Fruit fly (Drosophila melanogaster) whole organism, embryonic: ENCODE measurements around the gene lqfR.
A peak's percentile ranks its signal among the peaks of the same experiment; 100 is the strongest.

Source experiments
- Abd-B ChIP-seq: fragments of 200-800 bp; sonication (Bioruptor generic); optimal IDR thresholded peaks from 2 replicates; lab custom pipeline; 2018; ENCODE audit warnings: missing biosample characterization, mild to moderate bottlenecking, missing genetic modification characterization, moderate library complexity
- BtbVII ChIP-seq: fragments of 200-800 bp; sonication (Bioruptor generic); optimal IDR thresholded peaks from 3 replicates; lab custom pipeline; 2017; ENCODE audit warnings: missing biosample characterization, mild to moderate bottlenecking, missing genetic modification characterization
- CG10366 ChIP-seq: fragments of 200-800 bp; sonication (Bioruptor generic); IDR thresholded peaks from 2 replicates; pipeline ENCODE4 v1.3.6; 2022; ENCODE audit warnings: missing biosample characterization, missing genetic modification characterization
- CG10565 ChIP-seq: fragments of 200-800 bp; sonication (Bioruptor generic); optimal IDR thresholded peaks from 3 replicates; lab custom pipeline; 2016; ENCODE audit warnings: missing biosample characterization, mild to moderate bottlenecking, missing genetic modification characterization
- CG12219 ChIP-seq: fragments of 200-800 bp; sonication (Bioruptor generic); optimal IDR thresholded peaks from 3 replicates; lab custom pipeline; 2018; ENCODE audit warnings: missing biosample characterization, mild to moderate bottlenecking, missing genetic modification characterization
- CG15073 ChIP-seq: fragments of 200-800 bp; sonication (Bioruptor generic); optimal IDR thresholded peaks from 2 replicates; lab custom pipeline; 2016; ENCODE audit warnings: missing biosample characterization, missing genetic modification characterization
- CG1647 ChIP-seq: fragments of 200-800 bp; sonication (Bioruptor generic); optimal IDR thresholded peaks from 3 replicates; lab custom pipeline; 2016; ENCODE audit warnings: missing biosample characterization, missing genetic modification characterization
- CG16813 ChIP-seq: fragments of 200-800 bp; sonication (Bioruptor generic); IDR thresholded peaks from 3 replicates; pipeline ENCODE4 v1.3.6; 2022; ENCODE audit warnings: missing biosample characterization, missing genetic modification characterization; ENCODE audit not compliant: partially characterized antibody
- CG17568 ChIP-seq: fragments of 200-800 bp; sonication (Bioruptor generic); optimal IDR thresholded peaks from 2 replicates; lab custom pipeline; 2018; ENCODE audit warnings: missing biosample characterization, mild to moderate bottlenecking, missing genetic modification characterization, moderate library complexity
- CG30403 ChIP-seq: fragments of 200-800 bp; sonication (Bioruptor generic); optimal IDR thresholded peaks from 3 replicates; lab custom pipeline; 2016; ENCODE audit warnings: missing biosample characterization, missing genetic modification characterization
- CG4730 ChIP-seq: fragments of 200-800 bp; sonication (Bioruptor generic); IDR thresholded peaks from 2 replicates; pipeline ENCODE4 v1.3.6; 2022; ENCODE audit warnings: missing biosample characterization, missing genetic modification characterization
- CG4820 ChIP-seq: fragments of 200-800 bp; sonication (Bioruptor generic); optimal IDR thresholded peaks from 3 replicates; lab custom pipeline; 2016; ENCODE audit warnings: missing biosample characterization, missing genetic modification characterization
- CG8388 ChIP-seq: fragments of 200-800 bp; sonication (Bioruptor generic); optimal IDR thresholded peaks from 2 replicates; lab custom pipeline; 2019; ENCODE audit warnings: missing biosample characterization, mild to moderate bottlenecking, missing genetic modification characterization, moderate library complexity
- CG9437 ChIP-seq: fragments of 200-800 bp; sonication (Bioruptor generic); optimal IDR thresholded peaks from 2 replicates; lab custom pipeline; 2018; ENCODE audit warnings: missing biosample characterization, mild to moderate bottlenecking, missing genetic modification characterization
- CHES-1-like ChIP-seq: fragments of 200-800 bp; sonication (Bioruptor generic); optimal IDR thresholded peaks from 2 replicates; lab custom pipeline; 2016; ENCODE audit warnings: missing biosample characterization, missing genetic modification characterization
- D ChIP-seq, 2 experiments: fragments of 200-800 bp in 1 of 2; fragments of >200 bp in 1 of 2; sonication (Bioruptor generic) in 1 of 2; optimal IDR thresholded peaks; 2 replicates in 1 of 2; 3 replicates in 1 of 2; lab custom pipeline; 2017; ENCODE audit warnings: mild to moderate bottlenecking in 1 of 2, missing biosample characterization in 1 of 2, missing genetic modification characterization in 1 of 2, missing genetic modification reagents in 1 of 2
- D19A ChIP-seq: fragments of 200-800 bp; optimal IDR thresholded peaks from 3 replicates; lab custom pipeline; 2019; ENCODE audit warnings: missing biosample characterization, mild to moderate bottlenecking, missing genetic modification characterization, moderate library complexity
- D19B ChIP-seq: fragments of 200-800 bp; sonication (Bioruptor generic); optimal IDR thresholded peaks from 2 replicates; lab custom pipeline; 2017; ENCODE audit warnings: missing biosample characterization, mild to moderate bottlenecking, missing genetic modification characterization
- Dp ChIP-seq: fragments of 200-800 bp; sonication (Bioruptor generic); optimal IDR thresholded peaks from 2 replicates; lab custom pipeline; 2018; ENCODE audit warnings: missing biosample characterization, mild to moderate bottlenecking, missing genetic modification characterization, moderate library complexity
- Dref ChIP-seq: fragments of 200-800 bp; sonication (Bioruptor generic); IDR thresholded peaks from 2 replicates; pipeline ENCODE4 v1.3.6; 2022; ENCODE audit warnings: missing biosample characterization, missing genetic modification characterization
- Eip74EF ChIP-seq, 2 experiments: fragments of 200-800 bp in 1 of 2; fragments of >200 bp in 1 of 2; sonication (Bioruptor generic) in 1 of 2; optimal IDR thresholded peaks; 2 replicates each; lab custom pipeline; 2017 to 2019; ENCODE audit warnings: missing biosample characterization in 2 of 2, missing genetic modification characterization in 2 of 2, mild to moderate bottlenecking in 1 of 2, moderate library complexity in 1 of 2
- Fer2 ChIP-seq: fragments of 200-800 bp; sonication (Bioruptor generic); optimal IDR thresholded peaks from 2 replicates; lab custom pipeline; 2018; ENCODE audit warnings: missing biosample characterization, mild to moderate bottlenecking, missing genetic modification characterization, moderate library complexity
- HLH54F ChIP-seq: fragments of 200-800 bp; sonication (Bioruptor generic); optimal IDR thresholded peaks from 3 replicates; lab custom pipeline; 2016; ENCODE audit warnings: missing biosample characterization, missing genetic modification characterization
- Jarid2 ChIP-seq: fragments of 200-800 bp; sonication (Bioruptor generic); optimal IDR thresholded peaks from 3 replicates; lab custom pipeline; 2017; ENCODE audit warnings: mild to moderate bottlenecking, missing biosample characterization, missing genetic modification reagents, missing genetic modification characterization
- Myb ChIP-seq: fragments of 200-800 bp; sonication (Bioruptor generic); optimal IDR thresholded peaks from 2 replicates; lab custom pipeline; 2016; ENCODE audit warnings: missing biosample characterization, missing genetic modification characterization
- Oli ChIP-seq: fragments of 200-800 bp; sonication (Bioruptor generic); optimal IDR thresholded peaks from 2 replicates; lab custom pipeline; 2018; ENCODE audit warnings: missing biosample characterization, mild to moderate bottlenecking, missing genetic modification characterization, moderate library complexity
- Side ChIP-seq: fragments of 200-800 bp; sonication (Bioruptor generic); optimal IDR thresholded peaks from 2 replicates; lab custom pipeline; 2016; ENCODE audit warnings: missing biosample characterization, missing genetic modification characterization
- Trl ChIP-seq, 3 experiments: fragments of >200 bp in 2 of 3; fragments of 200-800 bp in 1 of 3; sonication (Bioruptor generic) in 1 of 3; optimal IDR thresholded peaks; 2 replicates in 1 of 3; 3 replicates in 2 of 3; lab custom pipeline; 2016 to 2017; ENCODE audit warnings: missing biosample characterization in 1 of 3, missing genetic modification characterization in 1 of 3
- ash1 ChIP-seq: fragments of 200-800 bp; sonication (Bioruptor generic); optimal IDR thresholded peaks from 2 replicates; lab custom pipeline; 2018; ENCODE audit warnings: missing biosample characterization, mild to moderate bottlenecking, missing genetic modification characterization
- bigmax ChIP-seq: fragments of 200-800 bp; sonication (Bioruptor generic); optimal IDR thresholded peaks from 2 replicates; lab custom pipeline; 2018; ENCODE audit warnings: missing biosample characterization, mild to moderate bottlenecking, missing genetic modification characterization
- disco-r ChIP-seq: fragments of 200-800 bp; sonication (Bioruptor generic); optimal IDR thresholded peaks from 2 replicates; lab custom pipeline; 2016; ENCODE audit warnings: missing biosample characterization, missing genetic modification characterization
- dmrt11E ChIP-seq: fragments of 200-800 bp; sonication (Bioruptor generic); optimal IDR thresholded peaks from 3 replicates; lab custom pipeline; 2018; ENCODE audit warnings: missing biosample characterization, mild to moderate bottlenecking, missing genetic modification characterization, moderate library complexity
- dysf ChIP-seq: fragments of 200-800 bp; sonication (Bioruptor generic); IDR thresholded peaks from 3 replicates; pipeline ENCODE4 v1.3.6; 2022; ENCODE audit warnings: missing biosample characterization, missing genetic modification characterization
- fu2 ChIP-seq: fragments of 200-800 bp; sonication (Bioruptor generic); optimal IDR thresholded peaks from 2 replicates; lab custom pipeline; 2016; ENCODE audit warnings: missing biosample characterization, missing genetic modification characterization
- gsb ChIP-seq: fragments of 200-800 bp; sonication (Bioruptor generic); IDR thresholded peaks from 2 replicates; pipeline ENCODE4 v1.3.6; 2022; ENCODE audit warnings: missing biosample characterization, missing genetic modification characterization
- h ChIP-seq: fragments of >200 bp; optimal IDR thresholded peaks from 2 replicates; lab custom pipeline; 2017
- klu ChIP-seq: fragments of 200-800 bp; sonication (Bioruptor generic); IDR thresholded peaks from 2 replicates; pipeline ENCODE4 v1.3.6; 2022; ENCODE audit warnings: missing biosample characterization, missing genetic modification characterization
- knrl ChIP-seq: fragments of 200-800 bp; sonication (Bioruptor generic); IDR thresholded peaks from 3 replicates; pipeline ENCODE4 v1.3.6; 2022; ENCODE audit warnings: missing biosample characterization, missing genetic modification characterization; ENCODE audit not compliant: partially characterized antibody
- lmd ChIP-seq: fragments of 200-800 bp; sonication (Bioruptor generic); IDR thresholded peaks from 2 replicates; pipeline ENCODE4 v1.3.6; 2022; ENCODE audit warnings: missing biosample characterization, missing genetic modification characterization
- lola ChIP-seq, 3 experiments: fragments of >200 bp in 2 of 3; fragments of 200-800 bp in 1 of 3; sonication (Bioruptor generic) in 1 of 3; optimal IDR thresholded peaks; 2 replicates each; lab custom pipeline; 2017 to 2019; ENCODE audit warnings: missing biosample characterization in 3 of 3, missing genetic modification characterization in 3 of 3, mild to moderate bottlenecking in 1 of 3, moderate library complexity in 1 of 3
- nmo ChIP-seq: fragments of 200-800 bp; sonication (Bioruptor generic); optimal IDR thresholded peaks from 2 replicates; lab custom pipeline; 2018; ENCODE audit warnings: missing biosample characterization, mild to moderate bottlenecking, missing genetic modification characterization, moderate library complexity
- otp ChIP-seq: fragments of 200-800 bp; sonication (Bioruptor generic); IDR thresholded peaks from 3 replicates; pipeline ENCODE4, ENCODE4 v1.3.6; 2022; ENCODE audit warnings: missing biosample characterization, missing genetic modification characterization
- pzg ChIP-seq: fragments of 200-800 bp; sonication (Bioruptor generic); optimal IDR thresholded peaks from 3 replicates; lab custom pipeline; 2018; ENCODE audit warnings: missing biosample characterization, mild to moderate bottlenecking, missing genetic modification characterization, moderate library complexity
- ranshi ChIP-seq: fragments of 200-800 bp; sonication (Bioruptor generic); IDR thresholded peaks from 2 replicates; pipeline ENCODE4 v1.3.6; 2022; ENCODE audit warnings: missing biosample characterization, missing genetic modification characterization
- ro ChIP-seq: fragments of 200-800 bp; sonication (Bioruptor generic); IDR thresholded peaks from 2 replicates; pipeline ENCODE4 v1.3.6; 2022; ENCODE audit warnings: missing biosample characterization, missing genetic modification characterization
- row ChIP-seq: fragments of 200-800 bp; sonication (Bioruptor generic); IDR thresholded peaks from 3 replicates; pipeline ENCODE4 v1.3.6; 2022; ENCODE audit warnings: missing biosample characterization, missing genetic modification characterization
- run ChIP-seq: fragments of 200-800 bp; sonication (Bioruptor generic); optimal IDR thresholded peaks from 3 replicates; lab custom pipeline; 2018; ENCODE audit warnings: missing biosample characterization, mild to moderate bottlenecking, missing genetic modification characterization
- ssp ChIP-seq: fragments of 200-800 bp; sonication (Bioruptor generic); IDR thresholded peaks from 2 replicates; pipeline ENCODE4 v1.3.6; 2022; ENCODE audit warnings: missing biosample characterization, missing genetic modification characterization
- tap ChIP-seq: fragments of 200-800 bp; optimal IDR thresholded peaks from 3 replicates; lab custom pipeline; 2019; ENCODE audit warnings: missing biosample characterization, mild to moderate bottlenecking, missing genetic modification characterization, moderate library complexity
- vvl ChIP-seq: fragments of 200-800 bp; sonication (Bioruptor generic); IDR thresholded peaks from 2 replicates; pipeline ENCODE4 v1.3.6; 2022; ENCODE audit warnings: missing biosample characterization, missing genetic modification characterization

lqfR gene

DNA sequence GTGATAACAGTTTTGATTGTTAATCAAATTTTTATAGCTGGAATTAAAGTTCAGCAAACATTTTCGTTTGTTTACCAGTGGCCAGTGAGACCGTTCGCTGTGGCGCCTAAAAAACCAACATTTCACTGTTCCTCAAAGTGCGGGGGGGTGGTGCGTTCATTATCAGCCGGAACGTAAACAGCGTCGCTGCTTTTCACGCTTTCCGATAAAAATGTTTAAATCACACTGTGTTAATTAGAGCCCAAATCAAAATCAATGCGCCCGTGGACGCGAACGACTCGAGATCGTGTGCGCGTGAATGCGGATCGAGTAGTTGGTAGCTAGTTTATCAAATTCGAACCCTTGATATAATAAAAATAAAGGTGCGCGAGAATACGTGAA lies 36.8 kb downstream of the lqfR start, which contains the start of gene CG34376 (continued):
- TF ChIP-seq BtbVII (GFP tag; lab: Kevin White, UChicago) (peak; percentile 41), run (no peak), row (GFP tag; lab: Robert Waterston, UW) (peak; percentile 57), HLH54F (GFP tag; lab: Kevin White, UChicago) (no peak), fu2 (no peak), Fer2 (no peak), klu (GFP tag; lab: Robert Waterston, UW) (peak; percentile 34; the same call in 1 of the 2 replicates), D (optimal IDR thresholded peaks at IDR 0.05; lab: Kevin White, UChicago) (no peak), D (GFP tag; optimal IDR thresholded peaks at IDR 0.05; lab: Kevin White, UChicago) (no peak), dmrt11E (tag; lab: Kevin White, UChicago) (no peak), tap (tag; lab: Kevin White, UChicago) (no peak), nmo (GFP tag; lab: Kevin White, UChicago) (peak; percentile 58), Myb (GFP tag; lab: Kevin White, UChicago) (peak; percentile 50), Side (no peak), Trl (optimal IDR thresholded peaks at IDR 0.05; lab: Kevin White, UChicago) (no peak), Trl (GFP tag; optimal IDR thresholded peaks at IDR 0.05; lab: Kevin White, UChicago) (peak; percentile 13), CG10565 (GFP tag; lab: Kevin White, UChicago) (no peak), CG8388 (GFP tag; lab: Kevin White, UChicago) (no peak), CG17568 (GFP tag; lab: Kevin White, UChicago) (no peak), D19A (tag; lab: Kevin White, UChicago) (no peak), Dp (GFP tag; lab: Kevin White, UChicago) (peak; percentile 65), CG30403 (GFP tag; lab: Kevin White, UChicago) (peak; percentile 34), D19B (no peak), Oli (tag; lab: Kevin White, UChicago) (no peak), Eip74EF (GFP tag; optimal IDR thresholded peaks at IDR 0.05; lab: Kevin White, UChicago) (no peak), Jarid2 (GFP tag; lab: Kevin White, UChicago) (peak; percentile 65), dysf (GFP tag; lab: Robert Waterston, UW) (peak; percentile 4; the same call in 1 of the 3 replicates), Abd-B (GFP tag; lab: Kevin White, UChicago) (peak; percentile 35), CG4730 (GFP tag; lab: Robert Waterston, UW) (peak; percentile 58; the same call in 1 of the 2 replicates), lmd (GFP tag; lab: Robert Waterston, UW) (peak; percentile 45), CG12219 (GFP tag; lab: Kevin White, UChicago) (peak; percentile 9), ro (GFP tag; lab: Robert Waterston, UW) (no peak), Dref (GFP tag; lab: Robert Waterston, UW) (peak; percentile 52), otp (peak; percentile 78; the same call in 2 of the 3 replicates), vvl (GFP tag; lab: Robert Waterston, UW) (no peak; the same call in 1 of the 2 replicates), pzg (GFP tag; lab: Kevin White, UChicago) (peak; percentile 68), CHES-1-like (GFP tag; lab: Kevin White, UChicago) (peak; percentile 26), CG16813 (0 out of 3 replicates have a peak, but pooled peaks have one; percentile 30), CG10366 (GFP tag; lab: Robert Waterston, UW) (peak; percentile 34; the same call in 1 of the 2 replicates), CG1647 (GFP tag; lab: Kevin White, UChicago) (peak; percentile 1), lola (GFP tag; optimal IDR thresholded peaks at IDR 0.05; lab: Kevin White, UChicago) (peak in 1 of 3 experiments; percentile 7), CG15073 (GFP tag; lab: Kevin White, UChicago) (no peak), ash1 (GFP tag; lab: Kevin White, UChicago) (peak; percentile 72), ranshi (GFP tag; lab: Robert Waterston, UW) (peak; percentile 9; the same call in 1 of the 2 replicates), gsb (GFP tag; lab: Robert Waterston, UW) (peak; percentile 59), CG4820 (GFP tag; lab: Kevin White, UChicago) (no peak), h (lab: Kevin White, UChicago) (no peak), disco-r (no peak), CG9437 (GFP tag; lab: Kevin White, UChicago) (peak; percentile 76), bigmax (GFP tag; lab: Kevin White, UChicago) (no peak), knrl (GFP tag; lab: Robert Waterston, UW) (no peak; the same call in 2 of the 3 replicates), ssp (GFP tag; lab: Robert Waterston, UW) (peak; percentile 58)
